Fruit fly (Drosophila melanogaster) Kc167 (cell line): ENCODE data around the gene olf413.

Source experiments
- Myc ChIP-seq: fragments of >200 bp; optimal IDR thresholded peaks from 2 replicates; lab custom pipeline; 2017; ENCODE audit warnings: missing external identifiers
- Sin3A ChIP-seq: fragments of >200 bp; optimal IDR thresholded peaks from 2 replicates; lab custom pipeline; 2018; ENCODE audit warnings: missing external identifiers
- h ChIP-seq: fragments of >200 bp; optimal IDR thresholded peaks from 3 replicates; lab custom pipeline; 2018; ENCODE audit warnings: missing external identifiers
- insv ChIP-seq: fragments of >200 bp; optimal IDR thresholded peaks from 3 replicates; lab custom pipeline; 2018; ENCODE audit warnings: missing external identifiers
- psq ChIP-seq: fragments of >200 bp; optimal IDR thresholded peaks from 2 replicates; lab custom pipeline; 2017; ENCODE audit warnings: missing external identifiers

DNA sequence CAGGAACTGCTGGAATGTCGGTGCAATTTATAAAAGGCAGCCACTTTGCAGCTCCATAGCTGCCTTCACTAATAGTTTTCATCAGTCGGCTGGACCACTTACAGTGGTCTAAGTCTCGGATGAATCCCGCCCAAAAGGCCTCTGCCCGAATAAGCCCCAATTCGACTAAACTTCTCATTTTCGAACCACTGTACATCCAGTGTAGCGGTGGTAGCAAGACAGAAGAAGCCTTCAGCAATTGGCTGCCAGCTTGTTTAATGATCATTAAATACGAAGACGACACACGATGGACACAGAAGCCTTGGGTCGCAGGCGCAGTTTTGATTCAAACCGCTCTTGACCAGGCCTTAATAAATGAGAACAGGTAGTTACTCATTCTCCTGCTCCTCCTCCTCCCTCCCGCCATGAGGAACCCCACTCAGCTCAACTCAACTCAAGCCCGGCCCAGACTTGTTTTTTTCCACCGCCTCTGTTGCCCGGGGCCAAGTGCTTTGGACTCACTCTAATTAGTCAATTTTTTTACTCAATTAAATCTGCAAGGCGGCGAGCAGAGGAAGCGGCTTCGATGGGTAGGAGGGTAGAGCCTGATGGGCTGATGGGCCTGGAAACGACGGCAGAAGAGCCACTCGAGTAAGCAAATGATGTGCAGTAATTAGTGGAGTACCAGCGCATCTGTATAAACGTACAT lies 43.3 kb downstream of the olf413 start:
- no peak for TF ChIP-seq psq (lab: Kevin White, UChicago)
- TF ChIP-seq insv: no peak
- TF ChIP-seq Sin3A (lab: Kevin White, UChicago): no peak
- TF ChIP-seq h (lab: Kevin White, UChicago): no peak
- TF ChIP-seq Myc: no peak
